Worm (Caenorhabditis elegans): Measurements from ENCODE around the gene T16G12.3.
A peak's percentile ranks its signal among the peaks of the same experiment; 100 is the strongest.

The T16G12.3 gene

ce11 chrIII:10096525-10096972, 46.1 kb downstream of the T16G12.3 start:
- TF ChIP-seq sptf-1 (tag; optimal IDR thresholded peaks at IDR 0.05) = peak; percentile 39
- peak; percentile 78 for TF ChIP-seq mab-5 (tag; optimal IDR thresholded peaks at IDR 0.05)
- TF ChIP-seq hlh-1 (tag; optimal IDR thresholded peaks at IDR 0.05) = peak; percentile 91
- TF ChIP-seq elt-3 (tag; optimal IDR thresholded peaks at IDR 0.05) = peak; percentile 41
- peak; percentile 72 for TF ChIP-seq drap-1 (GFP tag; optimal IDR thresholded peaks at IDR 0.05)
- peak; percentile 92 for TF ChIP-seq ces-1 (GFP tag; optimal IDR thresholded peaks at IDR 0.05)
- TF ChIP-seq ceh-39 (tag; optimal IDR thresholded peaks at IDR 0.05) = peak; percentile 98
- peak; percentile 49 for TF ChIP-seq nhr-2 (tag; optimal IDR thresholded peaks at IDR 0.05)
- no peak for TF ChIP-seq sem-2 (GFP tag; optimal IDR thresholded peaks at IDR 0.05)
- TF ChIP-seq blmp-1 (tag; optimal IDR thresholded peaks at IDR 0.05) = no peak
- TF ChIP-seq ceh-43 (GFP tag; optimal IDR thresholded peaks at IDR 0.05) = no peak
- peak; percentile 72 for TF ChIP-seq unc-120 (tag; optimal IDR thresholded peaks at IDR 0.05; ENCODE audit: poor library complexity, severe bottlenecking)
- no peak for TF ChIP-seq snpc-4 (tag; optimal IDR thresholded peaks at IDR 0.05)
- TF ChIP-seq nhr-237 (tag; optimal IDR thresholded peaks at IDR 0.05) = peak; percentile 82
- peak; percentile 80 for TF ChIP-seq pha-4 (tag; optimal IDR thresholded peaks at IDR 0.05)
- peak; percentile 88 for TF ChIP-seq unc-62 (GFP tag; optimal IDR thresholded peaks at IDR 0.05)
- peak; percentile 52 for TF ChIP-seq ham-2 (GFP tag; optimal IDR thresholded peaks at IDR 0.05)
- peak; percentile 70 for TF ChIP-seq mls-2 (tag; optimal IDR thresholded peaks at IDR 0.05)
- peak; percentile 89 for TF ChIP-seq lsy-2 (tag; optimal IDR thresholded peaks at IDR 0.05)
- TF ChIP-seq zip-8 (tag; optimal IDR thresholded peaks at IDR 0.05) = no peak
- no peak for TF ChIP-seq bed-3 (GFP tag; optimal IDR thresholded peaks at IDR 0.05)
- no peak for TF ChIP-seq nhr-76 (tag; optimal IDR thresholded peaks at IDR 0.05)
- peak; percentile 32 for TF ChIP-seq mep-1 (tag; optimal IDR thresholded peaks at IDR 0.05)
- TF ChIP-seq cnd-1 (tag; optimal IDR thresholded peaks at IDR 0.05) = peak; percentile 36
- TF ChIP-seq ztf-11 (tag; optimal IDR thresholded peaks at IDR 0.05) = peak; percentile 70
- TF ChIP-seq tbx-8 (GFP tag; optimal IDR thresholded peaks at IDR 0.05) = no peak

ce11 chrIII:10097981-10098380, 47.6 kb downstream of the T16G12.3 start, which contains the start of gene spop-1:
Gene spop-1, minus strand, starts transcription at chrIII:10098081.
- TF ChIP-seq lsy-2 (tag; optimal IDR thresholded peaks at IDR 0.05) = no peak
- TF ChIP-seq nhr-76 (tag; optimal IDR thresholded peaks at IDR 0.05) = no peak
- no peak for TF ChIP-seq mep-1 (tag; optimal IDR thresholded peaks at IDR 0.05)
- no peak for TF ChIP-seq lin-13 (tag; optimal IDR thresholded peaks at IDR 0.05)
- TF ChIP-seq bed-3 (GFP tag; optimal IDR thresholded peaks at IDR 0.05) = no peak
- no peak for TF ChIP-seq unc-120 (tag; optimal IDR thresholded peaks at IDR 0.05; ENCODE audit: poor library complexity, severe bottlenecking)
- no peak for TF ChIP-seq unc-39 (tag; optimal IDR thresholded peaks at IDR 0.05)
- TF ChIP-seq flh-1 (GFP tag; optimal IDR thresholded peaks at IDR 0.05) = no peak
- TF ChIP-seq sptf-1 (tag; optimal IDR thresholded peaks at IDR 0.05) = no peak
- TF ChIP-seq ceh-39 (tag; optimal IDR thresholded peaks at IDR 0.05) = no peak
- no peak for TF ChIP-seq mls-2 (tag; optimal IDR thresholded peaks at IDR 0.05)
- TF ChIP-seq ceh-43 (GFP tag; optimal IDR thresholded peaks at IDR 0.05) = no peak
- TF ChIP-seq blmp-1 (tag; optimal IDR thresholded peaks at IDR 0.05) = no peak
- TF ChIP-seq pha-4 (tag; optimal IDR thresholded peaks at IDR 0.05) = no peak
- TF ChIP-seq cnd-1 (tag; optimal IDR thresholded peaks at IDR 0.05) = no peak

ce11 chrIII:10101352-10101751, 50.9 kb downstream of the T16G12.3 start, which contains the start of gene kel-10:
Gene kel-10, minus strand, starts transcription at chrIII:10101452.
- TF ChIP-seq M03D4.4 (tag; optimal IDR thresholded peaks at IDR 0.05) = no peak
- TF ChIP-seq ham-2 (GFP tag; optimal IDR thresholded peaks at IDR 0.05) = no peak
- TF ChIP-seq ceh-83 (GFP tag; optimal IDR thresholded peaks at IDR 0.05) = no peak
- TF ChIP-seq zip-8 (tag; optimal IDR thresholded peaks at IDR 0.05) = no peak
- no peak for TF ChIP-seq lin-13 (tag; optimal IDR thresholded peaks at IDR 0.05)
- TF ChIP-seq mab-5 (tag; optimal IDR thresholded peaks at IDR 0.05) = no peak
- no peak for TF ChIP-seq mep-1 (tag; optimal IDR thresholded peaks at IDR 0.05)
- TF ChIP-seq nhr-12 (tag; optimal IDR thresholded peaks at IDR 0.05) = no peak
- no peak for TF ChIP-seq sptf-1 (tag; optimal IDR thresholded peaks at IDR 0.05)
- TF ChIP-seq nhr-28 (tag; optimal IDR thresholded peaks at IDR 0.05) = no peak
- TF ChIP-seq nhr-2 (tag; optimal IDR thresholded peaks at IDR 0.05) = no peak
- no peak for TF ChIP-seq elt-3 (tag; optimal IDR thresholded peaks at IDR 0.05)
- no peak for TF ChIP-seq nhr-237 (tag; optimal IDR thresholded peaks at IDR 0.05)
- TF ChIP-seq ceh-39 (tag; optimal IDR thresholded peaks at IDR 0.05) = no peak
- no peak for TF ChIP-seq unc-120 (tag; optimal IDR thresholded peaks at IDR 0.05; ENCODE audit: poor library complexity, severe bottlenecking)
- TF ChIP-seq cnd-1 (tag; optimal IDR thresholded peaks at IDR 0.05) = no peak
- no peak for TF ChIP-seq snpc-4 (tag; optimal IDR thresholded peaks at IDR 0.05)
